Worm (Caenorhabditis elegans): ENCODE data around the gene F54B11.11.

ce11 chrX:13542757-13543156 is 35.8 kb upstream of the F54B11.11 start:
- TF ChIP-seq lin-15B (tag; optimal IDR thresholded peaks at IDR 0.05) (no peak), nhr-43 (tag; optimal IDR thresholded peaks at IDR 0.05; ENCODE audit: poor library complexity, severe bottlenecking) (no peak), unc-39 (tag; optimal IDR thresholded peaks at IDR 0.05) (no peak), nhr-237 (tag; optimal IDR thresholded peaks at IDR 0.05) (no peak)

All from whole organism, L3 larva.